Fruit fly (Drosophila melanogaster): ENCODE results near the gene CG4213.
A peak's percentile ranks its signal among the peaks of the same experiment; 100 is the strongest.

CG4213 gene

DNA sequence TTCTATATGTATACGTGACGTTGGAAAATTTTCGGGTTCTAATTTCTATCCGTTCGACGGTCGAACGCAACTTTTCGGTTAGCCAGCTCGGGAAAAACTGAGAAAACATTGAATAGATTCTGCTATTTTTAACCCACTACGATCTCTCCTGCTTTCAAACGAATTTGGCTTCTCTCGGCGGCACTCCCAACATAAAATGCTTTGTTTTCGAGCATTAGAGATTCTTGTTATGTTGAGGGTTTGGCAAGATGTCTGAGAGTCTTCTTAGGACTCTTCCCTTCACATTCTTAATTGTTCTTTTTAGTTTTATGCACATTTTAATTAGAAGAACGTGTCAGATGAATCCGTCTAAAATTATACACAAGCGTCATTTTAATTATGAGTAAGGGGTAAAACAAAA, at the start of gene CG4213:
Gene CG4213, minus strand, starts transcription at position 101 of the 400 bp plus-strand sequence.
- TF ChIP-seq CG8478 (optimal IDR thresholded peaks at IDR 0.05): no peak
- TF ChIP-seq Dll (optimal IDR thresholded peaks at IDR 0.05): no peak
- no peak for TF ChIP-seq EcR (GFP tag; optimal IDR thresholded peaks at IDR 0.05)
- no peak for TF ChIP-seq pan (optimal IDR thresholded peaks at IDR 0.05)
- TF ChIP-seq psq (optimal IDR thresholded peaks at IDR 0.05): no peak
- TF ChIP-seq usp (GFP tag; optimal IDR thresholded peaks at IDR 0.05): no peak

dm6 chr2L:447124-447523, 45.1 kb upstream of the CG4213 start:
- TF ChIP-seq CG8478 (optimal IDR thresholded peaks at IDR 0.05): no peak
- no peak for TF ChIP-seq EcR (GFP tag; optimal IDR thresholded peaks at IDR 0.05)
- no peak for TF ChIP-seq Dll (optimal IDR thresholded peaks at IDR 0.05)
- TF ChIP-seq usp (GFP tag; optimal IDR thresholded peaks at IDR 0.05): no peak
- TF ChIP-seq pan (optimal IDR thresholded peaks at IDR 0.05): no peak
- TF ChIP-seq psq (optimal IDR thresholded peaks at IDR 0.05): no peak

- TF ChIP-seq CG8478 (optimal IDR thresholded peaks at IDR 0.05) (no peak), Dll (optimal IDR thresholded peaks at IDR 0.05) (no peak)
Observed at dm6 chr2L:441927-442691, 40.1 kb upstream of the CG4213 start.

DNA sequence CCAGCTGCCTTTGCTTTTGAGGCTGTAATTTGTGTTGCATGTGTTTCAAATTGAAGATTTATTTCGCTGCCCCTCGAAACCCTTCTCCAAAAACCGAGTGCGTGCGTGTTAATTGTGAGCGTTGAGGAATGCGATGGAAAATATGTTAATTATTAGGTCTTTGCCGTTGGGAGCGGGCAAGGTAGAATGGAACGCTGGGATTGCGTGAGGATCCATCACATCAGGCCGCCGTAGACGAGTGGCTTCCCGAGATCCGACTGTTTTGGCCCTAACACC, 39.4 kb upstream of the CG4213 start:
- TF ChIP-seq pan (optimal IDR thresholded peaks at IDR 0.05) (no peak), usp (GFP tag; optimal IDR thresholded peaks at IDR 0.05) (no peak), Dll (optimal IDR thresholded peaks at IDR 0.05) (peak; percentile 29)

dm6 chr2L:440638-441454, 38.8 kb upstream of the CG4213 start:
- TF ChIP-seq CG8478 (optimal IDR thresholded peaks at IDR 0.05) (no peak), pan (optimal IDR thresholded peaks at IDR 0.05) (peak; percentile 81)

DNA sequence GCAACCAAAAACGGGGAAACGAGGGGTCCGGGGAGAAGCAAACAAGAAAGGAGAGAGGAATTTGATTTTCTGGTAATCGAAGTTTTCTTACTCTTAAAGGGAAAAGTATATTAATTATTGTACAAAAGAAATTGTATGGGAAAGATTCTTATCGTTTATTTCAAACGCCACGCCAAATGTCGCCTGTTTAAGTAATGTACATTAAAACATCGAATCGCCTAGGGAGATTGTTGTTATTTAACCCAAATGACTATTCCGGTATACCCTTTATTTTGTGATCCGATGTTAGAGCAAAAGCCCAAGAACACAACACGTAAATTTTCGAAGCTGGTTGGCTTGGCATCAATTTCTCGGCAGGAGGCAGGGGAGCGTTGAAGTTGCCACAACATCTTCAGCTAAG, 37.3 kb upstream of the CG4213 start:
- TF ChIP-seq EcR (GFP tag; optimal IDR thresholded peaks at IDR 0.05) (no peak), Dll (optimal IDR thresholded peaks at IDR 0.05) (no peak), psq (optimal IDR thresholded peaks at IDR 0.05) (no peak), CG8478 (optimal IDR thresholded peaks at IDR 0.05) (no peak), usp (GFP tag; optimal IDR thresholded peaks at IDR 0.05) (no peak), pan (optimal IDR thresholded peaks at IDR 0.05) (no peak)

DNA sequence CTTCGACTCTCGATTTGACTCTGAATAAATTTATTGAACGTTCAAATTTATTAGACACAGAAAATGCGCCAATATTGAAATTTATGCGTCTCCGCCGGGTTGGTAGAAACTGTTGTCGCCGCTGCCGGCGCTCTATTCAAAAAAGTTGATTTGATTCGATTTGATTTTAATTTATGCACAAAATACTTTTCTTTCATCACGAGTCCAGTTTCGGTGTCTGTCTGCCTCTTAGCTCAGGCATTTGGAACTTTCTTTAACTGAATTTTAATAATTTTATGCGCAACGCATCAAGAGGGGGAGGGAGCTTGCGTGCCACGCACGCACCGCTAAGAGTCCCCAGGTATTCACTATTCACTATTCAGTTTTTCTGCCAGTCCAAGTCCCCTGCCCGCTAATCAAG, 35.5 kb upstream of the CG4213 start:
- TF ChIP-seq psq (optimal IDR thresholded peaks at IDR 0.05) (no peak), EcR (GFP tag; optimal IDR thresholded peaks at IDR 0.05) (no peak), Dll (optimal IDR thresholded peaks at IDR 0.05) (no peak), CG8478 (optimal IDR thresholded peaks at IDR 0.05) (no peak), usp (GFP tag; optimal IDR thresholded peaks at IDR 0.05) (no peak), pan (optimal IDR thresholded peaks at IDR 0.05) (no peak)

DNA sequence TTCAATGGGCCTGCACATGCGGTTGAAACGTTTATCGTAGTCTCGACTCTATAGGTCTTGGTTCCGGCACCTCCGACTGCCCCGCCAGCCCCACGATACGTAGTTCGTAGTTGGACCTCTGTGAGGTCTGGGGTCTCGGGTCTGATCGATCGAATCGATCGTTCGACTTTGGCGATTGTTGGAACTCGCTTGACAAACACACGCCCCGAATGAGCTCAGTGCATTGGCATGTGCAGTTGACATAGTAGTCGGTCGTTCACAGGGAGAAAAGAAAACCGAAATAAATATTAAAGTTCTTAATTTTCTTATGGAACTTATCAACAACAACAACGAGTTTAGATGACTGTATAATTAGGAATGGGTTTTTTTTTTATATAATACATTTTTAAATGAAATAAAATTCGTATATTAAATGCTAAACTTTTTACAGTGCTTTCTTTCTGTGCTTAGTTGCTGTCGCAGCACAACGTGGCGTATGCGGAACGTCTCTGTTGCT, 33.4 kb upstream of the CG4213 start:
- TF ChIP-seq usp (GFP tag; optimal IDR thresholded peaks at IDR 0.05): no peak
- TF ChIP-seq Dll (optimal IDR thresholded peaks at IDR 0.05): no peak
- TF ChIP-seq CG8478 (optimal IDR thresholded peaks at IDR 0.05): no peak
- TF ChIP-seq pan (optimal IDR thresholded peaks at IDR 0.05): no peak
- no peak for TF ChIP-seq EcR (GFP tag; optimal IDR thresholded peaks at IDR 0.05)
- no peak for TF ChIP-seq psq (optimal IDR thresholded peaks at IDR 0.05)

DNA sequence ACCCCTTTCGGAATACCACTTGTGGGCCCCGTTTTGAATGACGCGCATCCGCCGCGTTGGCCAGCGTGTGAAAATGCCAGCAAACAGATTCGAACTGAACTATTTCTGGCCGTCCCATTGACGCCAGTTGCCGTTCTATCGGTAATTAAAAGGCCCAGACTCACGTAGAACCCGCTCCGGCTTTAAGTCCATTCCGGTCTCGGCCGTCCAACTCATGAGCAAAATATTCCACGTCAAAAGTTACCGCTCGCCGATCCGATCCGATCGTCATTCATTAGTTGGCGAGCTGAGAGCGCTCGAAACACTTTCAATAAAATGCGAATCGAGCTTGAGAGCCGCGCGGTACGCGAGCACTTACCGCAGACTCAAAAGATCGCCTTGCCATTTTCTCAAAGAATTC, 32.4 kb upstream of the CG4213 start:
- no peak for TF ChIP-seq usp (GFP tag; optimal IDR thresholded peaks at IDR 0.05)
- no peak for TF ChIP-seq CG8478 (optimal IDR thresholded peaks at IDR 0.05)
- no peak for TF ChIP-seq psq (optimal IDR thresholded peaks at IDR 0.05)
- TF ChIP-seq Dll (optimal IDR thresholded peaks at IDR 0.05): no peak
- no peak for TF ChIP-seq EcR (GFP tag; optimal IDR thresholded peaks at IDR 0.05)
- no peak for TF ChIP-seq pan (optimal IDR thresholded peaks at IDR 0.05)

DNA sequence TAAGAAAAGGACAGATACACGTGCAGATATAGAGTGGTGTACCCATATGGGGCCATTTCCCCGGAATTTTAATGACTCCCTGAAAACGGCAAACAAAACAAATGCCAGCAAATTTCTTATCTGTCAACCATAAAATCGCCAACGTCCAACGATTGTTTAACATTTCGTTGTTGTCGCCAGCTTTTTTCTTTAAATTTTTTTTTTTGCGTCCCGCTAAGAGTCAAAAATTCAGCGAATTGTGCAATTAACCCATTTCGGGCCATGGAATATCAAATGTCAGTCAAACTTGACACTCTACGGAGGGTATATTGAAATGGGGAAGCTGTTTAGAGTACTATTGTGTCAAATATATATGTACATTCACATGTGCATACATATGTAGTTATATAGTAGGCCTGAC, 30.1 kb upstream of the CG4213 start:
- TF ChIP-seq EcR (GFP tag; optimal IDR thresholded peaks at IDR 0.05): no peak
- no peak for TF ChIP-seq usp (GFP tag; optimal IDR thresholded peaks at IDR 0.05)
- no peak for TF ChIP-seq pan (optimal IDR thresholded peaks at IDR 0.05)
- no peak for TF ChIP-seq psq (optimal IDR thresholded peaks at IDR 0.05)
- no peak for TF ChIP-seq CG8478 (optimal IDR thresholded peaks at IDR 0.05)

DNA sequence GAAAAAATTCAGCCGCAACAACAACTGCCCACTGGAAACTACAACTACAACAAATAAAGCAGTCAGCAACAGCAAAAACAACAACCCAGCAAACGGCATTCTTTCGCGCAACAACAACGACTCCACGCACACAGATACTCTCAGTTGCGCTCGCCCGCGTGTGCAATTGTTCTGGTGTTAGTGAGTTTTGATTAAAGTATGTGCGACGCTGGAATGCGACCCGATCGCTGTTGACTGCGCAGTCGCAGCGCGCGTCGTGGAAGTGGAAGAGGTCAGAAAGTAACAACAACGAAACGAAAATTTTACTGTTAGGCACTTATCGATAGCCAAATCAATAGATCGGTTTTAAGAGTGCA, 29.6 kb upstream of the CG4213 start:
- TF ChIP-seq EcR (GFP tag; optimal IDR thresholded peaks at IDR 0.05) (no peak), pan (optimal IDR thresholded peaks at IDR 0.05) (no peak), CG8478 (optimal IDR thresholded peaks at IDR 0.05) (no peak), psq (optimal IDR thresholded peaks at IDR 0.05) (no peak), Dll (optimal IDR thresholded peaks at IDR 0.05) (no peak), usp (GFP tag; optimal IDR thresholded peaks at IDR 0.05) (no peak)

DNA sequence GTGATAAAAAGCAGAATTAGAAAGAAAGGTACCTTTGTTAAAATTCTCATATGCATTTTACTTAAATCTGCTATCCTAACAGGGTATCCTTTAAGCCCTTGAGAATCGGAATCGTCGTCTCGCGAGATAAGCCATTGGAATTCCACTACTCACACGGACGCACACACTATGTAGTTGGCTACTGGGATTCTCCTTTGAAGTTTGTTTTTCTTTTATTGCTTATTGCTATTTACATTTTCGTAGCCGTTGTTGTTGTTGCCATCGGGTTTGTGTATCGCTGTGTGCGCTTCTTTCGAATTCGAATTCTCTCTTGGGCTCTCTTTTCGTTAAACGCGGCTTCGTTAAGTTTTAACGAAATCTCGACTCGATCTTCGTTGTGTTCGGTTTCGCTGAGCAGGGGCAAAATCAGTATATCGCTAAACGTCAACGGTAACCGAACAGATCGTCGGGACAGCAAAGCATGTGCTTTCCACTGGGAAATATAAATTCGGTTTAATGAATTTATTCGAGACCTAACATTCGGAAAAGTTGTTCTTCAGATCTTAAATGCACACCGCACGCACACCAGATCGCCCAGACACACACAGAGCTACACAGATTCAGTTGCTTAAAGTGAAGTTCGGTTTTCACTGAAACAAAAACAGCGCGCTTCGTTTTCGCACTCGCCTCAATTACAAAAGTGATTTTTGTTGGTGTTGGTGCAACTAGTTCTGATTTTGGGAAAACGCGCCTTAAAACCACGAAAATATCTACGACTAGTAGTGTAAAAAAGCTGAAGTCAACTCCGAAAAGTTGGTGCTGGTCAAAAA, 29.0 kb upstream of the CG4213 start, which contains the start of gene ex:
Gene ex, plus strand, starts transcription at position 408 of the 809 bp plus-strand sequence.
- TF ChIP-seq psq (optimal IDR thresholded peaks at IDR 0.05) (no peak), EcR (GFP tag; optimal IDR thresholded peaks at IDR 0.05) (no peak), Dll (optimal IDR thresholded peaks at IDR 0.05) (no peak), pan (optimal IDR thresholded peaks at IDR 0.05) (no peak), CG8478 (optimal IDR thresholded peaks at IDR 0.05) (no peak), usp (GFP tag; optimal IDR thresholded peaks at IDR 0.05) (no peak)
